Fruit fly (Drosophila melanogaster) S2 (cell line): ENCODE measurements around the gene ocn.

ENCODE experiments used
- CG8478 ChIP-seq: fragments of >200 bp; optimal IDR thresholded peaks from 2 replicates; lab custom pipeline; 2018
- CTCF ChIP-seq, 2 experiments: fragments of >200 bp; optimal IDR thresholded peaks; 2 replicates each; lab custom pipeline; 2018

DNA sequence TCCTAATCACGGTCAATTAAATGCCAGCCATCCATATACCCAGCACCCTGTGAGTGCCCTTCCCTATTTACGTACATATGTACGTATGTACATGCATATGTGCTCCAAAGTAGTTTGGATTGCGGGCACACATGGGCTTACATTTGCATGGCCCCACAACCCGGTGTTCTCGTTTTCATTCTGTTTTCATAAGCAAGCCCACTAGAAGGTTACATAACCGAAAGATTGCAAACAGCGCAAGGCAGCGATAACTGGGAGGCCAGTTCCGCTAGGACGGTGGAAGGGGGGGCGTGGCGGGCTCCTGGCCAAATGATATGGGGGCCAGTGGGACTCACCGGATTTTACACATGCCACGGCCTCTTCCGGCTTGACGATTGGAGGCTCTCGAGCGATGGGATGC, 23.1 kb downstream of the ocn start:
- TF ChIP-seq CTCF (optimal IDR thresholded peaks at IDR 0.05; lab: Kevin White, UChicago) (no peak), CG8478 (lab: Kevin White, UChicago) (no peak)
